Fruit fly (Drosophila melanogaster): ENCODE data around the gene CG15034.

- TF ChIP-seq Snoo (tag; optimal IDR thresholded peaks at IDR 0.05) (no peak), Pif1A (GFP tag; optimal IDR thresholded peaks at IDR 0.05) (no peak), EcR (GFP tag; optimal IDR thresholded peaks at IDR 0.05) (no peak), CG13204 (GFP tag; optimal IDR thresholded peaks at IDR 0.05) (no peak), CG8301 (tag; optimal IDR thresholded peaks at IDR 0.05) (peak; percentile 50)
Observed at dm6 chrX:7338538-7338937, 8.8 kb downstream of the CG15034 start.
